Worm (Caenorhabditis elegans): ENCODE data around the gene nac-1.

The nac-1 gene

ce11 chrX:14853712-14854217, 41.2 kb upstream of the nac-1 start, which contains the start of the genes C27C12.1 and C27C12.4 (continued):
- TF ChIP-seq pros-1 (tag; optimal IDR thresholded peaks at IDR 0.05) (peak; percentile 64), rnt-1 (tag; optimal IDR thresholded peaks at IDR 0.05) (peak; percentile 56), K09A11.1 (tag; optimal IDR thresholded peaks at IDR 0.05; ENCODE audit: insufficient read depth) (no peak), eyg-1 (tag; optimal IDR thresholded peaks at IDR 0.05) (no peak), fkh-10 (GFP tag; optimal IDR thresholded peaks at IDR 0.05) (no peak), ceh-22 (tag; optimal IDR thresholded peaks at IDR 0.05) (no peak), unc-86 (tag; optimal IDR thresholded peaks at IDR 0.05) (no peak), ceh-9 (tag; optimal IDR thresholded peaks at IDR 0.05) (no peak), F13H6.1 (tag; optimal IDR thresholded peaks at IDR 0.05) (peak; percentile 55), ceh-18 (tag; optimal IDR thresholded peaks at IDR 0.05) (peak; percentile 50), pha-4 (tag; optimal IDR thresholded peaks at IDR 0.05) (no peak), syd-9 (tag; optimal IDR thresholded peaks at IDR 0.05) (peak; percentile 30), tbx-2 (tag; optimal IDR thresholded peaks at IDR 0.05) (peak; percentile 88), pha-2 (tag; optimal IDR thresholded peaks at IDR 0.05) (no peak), sdc-2 (tag; optimal IDR thresholded peaks at IDR 0.05) (peak; percentile 76), Y22D7AL.16 (tag; optimal IDR thresholded peaks at IDR 0.05) (no peak), elt-4 (tag; optimal IDR thresholded peaks at IDR 0.05) (no peak), lin-11 (tag; optimal IDR thresholded peaks at IDR 0.05) (no peak), ceh-14 (tag; optimal IDR thresholded peaks at IDR 0.05) (peak; percentile 42), fax-1 (tag; optimal IDR thresholded peaks at IDR 0.05) (peak; percentile 38), ets-4 (tag; optimal IDR thresholded peaks at IDR 0.05) (peak; percentile 81), ceh-34 (tag; optimal IDR thresholded peaks at IDR 0.05) (peak; percentile 44), ceh-6 (GFP tag; optimal IDR thresholded peaks at IDR 0.05) (no peak), odd-2 (tag; optimal IDR thresholded peaks at IDR 0.05) (no peak), ceh-48 (tag; optimal IDR thresholded peaks at IDR 0.05) (no peak), ref-2 (tag; optimal IDR thresholded peaks at IDR 0.05) (peak; percentile 82), ztf-16 (tag; optimal IDR thresholded peaks at IDR 0.05) (no peak), zip-5 (tag; optimal IDR thresholded peaks at IDR 0.05) (peak; percentile 39), dve-1 (tag; optimal IDR thresholded peaks at IDR 0.05) (peak; percentile 43), unc-42 (tag; optimal IDR thresholded peaks at IDR 0.05) (peak; percentile 90), hlh-15 (tag; optimal IDR thresholded peaks at IDR 0.05) (no peak), ceh-19 (GFP tag; optimal IDR thresholded peaks at IDR 0.05) (no peak), nhr-232 (tag; optimal IDR thresholded peaks at IDR 0.05) (no peak), elt-2 (tag; optimal IDR thresholded peaks at IDR 0.05) (peak; percentile 53), fkh-6 (tag; optimal IDR thresholded peaks at IDR 0.05) (peak; percentile 63), C38D4.7 (GFP tag; optimal IDR thresholded peaks at IDR 0.05) (no peak), ttx-3 (tag; optimal IDR thresholded peaks at IDR 0.05) (no peak), hlh-6 (tag; optimal IDR thresholded peaks at IDR 0.05) (peak; percentile 47), sox-4 (tag; optimal IDR thresholded peaks at IDR 0.05) (no peak), ceh-30 (tag; optimal IDR thresholded peaks at IDR 0.05) (peak; percentile 33), sox-2 (GFP tag; IDR thresholded peaks at IDR 0.05) (no peak), hlh-8 (tag; optimal IDR thresholded peaks at IDR 0.05) (peak; percentile 40), npax-4 (tag; optimal IDR thresholded peaks at IDR 0.05) (no peak)

- TF ChIP-seq dmd-4 (tag; optimal IDR thresholded peaks at IDR 0.05; ENCODE audit: borderline replicate concordance) (peak; percentile 82), ceh-14 (tag; optimal IDR thresholded peaks at IDR 0.05) (no peak)
Observed at ce11 chrX:14861752-14862151, 33.2 kb upstream of the nac-1 start, which contains the start of gene dmd-4. dmd-4 (minus strand) TSS chrX:14861852.
